Fruit fly (Drosophila melanogaster): ENCODE data around the gene CG33290.
A peak's percentile ranks its signal among the peaks of the same experiment; 100 is the strongest.

CG33290 gene

DNA sequence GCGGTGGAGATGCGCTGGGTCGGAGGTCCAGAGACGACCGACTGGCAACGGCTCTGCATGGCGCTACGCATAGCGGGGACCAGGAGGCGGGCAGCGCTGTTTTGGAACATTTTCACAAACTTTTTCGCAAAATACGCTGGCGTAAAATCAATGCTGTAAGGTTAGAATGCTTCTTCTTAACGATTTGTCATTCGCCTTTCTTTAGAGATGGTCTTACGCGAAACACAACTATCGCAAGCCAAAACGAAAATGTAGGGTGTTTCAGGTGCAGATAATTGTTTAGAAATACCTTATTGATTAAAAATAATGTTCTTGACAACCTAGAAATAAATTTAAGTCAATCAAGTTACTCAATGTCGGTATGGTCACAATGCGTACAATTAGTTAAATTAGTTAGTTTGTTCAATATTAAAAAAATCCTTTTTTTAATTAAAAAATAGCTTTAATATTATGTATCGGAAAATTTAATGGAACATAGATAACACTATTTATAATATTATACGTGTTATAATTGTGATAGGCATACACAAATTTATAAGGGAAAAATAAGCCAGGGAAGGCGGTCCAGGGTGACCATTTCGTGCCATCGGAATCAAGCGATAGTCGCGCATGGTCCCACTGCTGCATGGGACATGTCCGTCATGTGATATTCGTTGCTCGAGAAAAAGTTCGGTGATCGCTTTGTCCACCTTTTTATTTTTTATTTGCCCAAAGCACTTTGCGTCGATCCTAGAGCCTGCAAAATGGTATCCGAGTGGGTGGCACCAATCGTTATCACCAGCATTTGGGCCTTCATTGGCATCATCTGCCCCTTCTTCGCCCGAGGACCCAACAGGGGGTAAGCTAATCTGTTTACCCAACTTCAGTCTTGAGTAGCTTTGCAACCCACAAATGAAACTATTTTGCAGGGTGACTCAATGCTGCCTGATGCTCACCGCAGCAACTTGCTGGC, 2.6 kb upstream of the CG33290 start, which contains the start of the genes COX8 and VhaM9.7-b (continued):
- TF ChIP-seq zf30C (GFP tag; optimal IDR thresholded peaks at IDR 0.05): no peak
- TF ChIP-seq CG16815 (GFP tag; optimal IDR thresholded peaks at IDR 0.05): peak; percentile 45
- TF ChIP-seq CG7963 (GFP tag; IDR thresholded peaks at IDR 0.05; ENCODE audit: partially characterized antibody): peak; percentile 33; the same call in 1 of the 3 replicates
- no peak for TF ChIP-seq tup (GFP tag; optimal IDR thresholded peaks at IDR 0.05)
- TF ChIP-seq sc (optimal IDR thresholded peaks at IDR 0.05): no peak
- TF ChIP-seq sc (GFP tag; optimal IDR thresholded peaks at IDR 0.05): no peak
- 0 out of 3 replicates have a peak, but pooled peaks have one; percentile 54 for TF ChIP-seq hb (GFP tag; IDR thresholded peaks at IDR 0.05; ENCODE audit: partially characterized antibody)
- no peak for TF ChIP-seq gt (GFP tag; IDR thresholded peaks at IDR 0.05)
- TF ChIP-seq CG4360 (GFP tag; IDR thresholded peaks at IDR 0.05): no peak
- no peak for TF ChIP-seq crc (GFP tag; optimal IDR thresholded peaks at IDR 0.05)
- TF ChIP-seq CG13287 (GFP tag; IDR thresholded peaks at IDR 0.05; ENCODE audit: partially characterized antibody): peak; percentile 60
- peak; percentile 20 for TF ChIP-seq CG3163 (GFP tag; optimal IDR thresholded peaks at IDR 0.05)
- TF ChIP-seq CG17361 (GFP tag; IDR thresholded peaks at IDR 0.05): no peak; the same call in none of the 3 replicates
- no peak for TF ChIP-seq HHEX (GFP tag; optimal IDR thresholded peaks at IDR 0.05)
- no peak for TF ChIP-seq lab (GFP tag; optimal IDR thresholded peaks at IDR 0.05)
- peak; percentile 25 for TF ChIP-seq CG9609 (GFP tag; optimal IDR thresholded peaks at IDR 0.05)
- no peak for TF ChIP-seq CTCF (GFP tag; optimal IDR thresholded peaks at IDR 0.05)
- TF ChIP-seq CG2202 (tag; optimal IDR thresholded peaks at IDR 0.05): no peak
- TF ChIP-seq C15 (GFP tag; IDR thresholded peaks at IDR 0.05): no peak
- peak; percentile 72 for TF ChIP-seq Xbp1 (GFP tag; optimal IDR thresholded peaks at IDR 0.05)
- peak; percentile 73 for TF ChIP-seq ranshi (GFP tag; IDR thresholded peaks at IDR 0.05)
- TF ChIP-seq ham (GFP tag; IDR thresholded peaks at IDR 0.05): no peak
- peak; percentile 76 for TF ChIP-seq MBD-R2 (GFP tag; IDR thresholded peaks at IDR 0.05)
- peak; percentile 43 for TF ChIP-seq fd96Cb (tag; optimal IDR thresholded peaks at IDR 0.05)
- TF ChIP-seq H15 (GFP tag; IDR thresholded peaks at IDR 0.05): no peak
- 0 out of 3 replicates have a peak, but pooled peaks have one; percentile 48 for TF ChIP-seq Dbx (GFP tag; IDR thresholded peaks at IDR 0.05)
- TF ChIP-seq Ets97D (GFP tag; optimal IDR thresholded peaks at IDR 0.05): peak; percentile 56
- peak; percentile 72 for TF ChIP-seq CG2120 (GFP tag; optimal IDR thresholded peaks at IDR 0.05)

DNA sequence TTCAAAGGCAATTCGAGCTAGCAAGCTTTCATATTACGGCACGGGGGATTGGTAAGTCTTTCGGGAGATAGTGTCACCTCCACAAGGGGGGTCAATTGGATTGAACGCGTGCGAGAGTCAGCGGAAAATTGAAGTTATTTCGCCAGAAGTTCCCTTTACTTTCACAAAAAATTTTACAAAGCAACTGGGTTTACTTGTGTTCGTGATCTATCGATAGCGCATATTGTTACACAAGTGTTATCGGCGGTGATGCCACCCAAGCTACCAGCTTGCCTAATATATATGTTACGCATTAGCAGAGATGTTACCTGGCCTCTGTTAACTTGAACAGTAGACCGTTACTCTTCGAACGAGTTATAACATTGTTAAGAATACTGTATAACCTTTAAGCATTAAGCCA, 12.6 kb downstream of the CG33290 start, which contains the start of gene Wnk:
TSS of gene Wnk (minus strand) at position 177 of the 400 bp plus-strand sequence.
- TF ChIP-seq Pdp1 (GFP tag; optimal IDR thresholded peaks at IDR 0.05) (peak in 1 of 2 experiments; percentile 100), CG7963 (GFP tag; IDR thresholded peaks at IDR 0.05; ENCODE audit: partially characterized antibody) (peak; percentile 75; the same call in 2 of the 3 replicates), CG30020 (tag; optimal IDR thresholded peaks at IDR 0.05) (peak; percentile 36), nerfin-2 (GFP tag; IDR thresholded peaks at IDR 0.05; ENCODE audit: partially characterized antibody) (peak; percentile 64; the same call in 1 of the 2 replicates), Mes4 (GFP tag; optimal IDR thresholded peaks at IDR 0.05) (no peak), Poxn (GFP tag; IDR thresholded peaks at IDR 0.05) (no peak), CG32772 (GFP tag; IDR thresholded peaks at IDR 0.05) (no peak), CG11696 (GFP tag; IDR thresholded peaks at IDR 0.05) (no peak), CG2129 (GFP tag; IDR thresholded peaks at IDR 0.05; ENCODE audit: partially characterized antibody) (0 out of 2 replicates have a peak, but pooled peaks have one; percentile 35), tna (GFP tag; IDR thresholded peaks at IDR 0.05; ENCODE audit: partially characterized antibody) (peak; percentile 81), CG13287 (GFP tag; IDR thresholded peaks at IDR 0.05; ENCODE audit: partially characterized antibody) (peak; percentile 85), bbx (GFP tag; IDR thresholded peaks at IDR 0.05; ENCODE audit: partially characterized antibody) (peak; percentile 83), MESR4 (GFP tag; optimal IDR thresholded peaks at IDR 0.05) (peak; percentile 89), vnd (GFP tag; IDR thresholded peaks at IDR 0.05; ENCODE audit: partially characterized antibody) (peak; percentile 57), E2f2 (GFP tag; IDR thresholded peaks at IDR 0.05) (peak; percentile 30; the same call in 1 of the 2 replicates), pb (GFP tag; optimal IDR thresholded peaks at IDR 0.05) (no peak), hb (GFP tag; IDR thresholded peaks at IDR 0.05; ENCODE audit: partially characterized antibody) (0 out of 3 replicates have a peak, but pooled peaks have one; percentile 39), zen2 (GFP tag; IDR thresholded peaks at IDR 0.05; ENCODE audit: partially characterized antibody) (peak; percentile 68), amos (GFP tag; IDR thresholded peaks at IDR 0.05; ENCODE audit: partially characterized antibody) (peak; percentile 83), Doc3 (GFP tag; IDR thresholded peaks at IDR 0.05; ENCODE audit: partially characterized antibody) (peak; percentile 62; the same call in 2 of the 3 replicates), HLH4C (GFP tag; IDR thresholded peaks at IDR 0.05; ENCODE audit: partially characterized antibody) (peak; percentile 74), CG6791 (GFP tag; IDR thresholded peaks at IDR 0.05; ENCODE audit: partially characterized antibody) (peak; percentile 73)

Measured in whole organism, embryonic.